Worm (Caenorhabditis elegans) whole organism, mixed stage, embryonic: ENCODE data around the gene sand-1.

Experiments used
- ces-1 ChIP-seq: fragments of 150-350 bp; optimal IDR thresholded peaks from 2 replicates; lab custom pipeline; 2014; ENCODE audit warnings: missing biosample characterization, missing genetic modification reagents, missing genetic modification characterization
- elt-1 ChIP-seq: sonication (generic microtip); optimal IDR thresholded peaks from 2 replicates; lab custom pipeline; 2017; ENCODE audit warnings: missing genetic modification characterization, mild to moderate bottlenecking, missing compliant biosample characterization, antibody characterized with exemption, moderate library complexity, borderline replicate concordance; ENCODE audit not compliant: insufficient read depth
- hlh-1 ChIP-seq: fragments of 150-350 bp; optimal IDR thresholded peaks from 2 replicates; lab custom pipeline; 2014; ENCODE audit warnings: missing biosample characterization, missing genetic modification reagents, missing genetic modification characterization
- lsy-2 ChIP-seq: fragments of 150-350 bp; optimal IDR thresholded peaks from 2 replicates; lab custom pipeline; 2014; ENCODE audit warnings: missing biosample characterization, missing genetic modification characterization
- nhr-237 ChIP-seq: fragments of 150-350 bp; optimal IDR thresholded peaks from 2 replicates; lab custom pipeline; 2014; ENCODE audit warnings: missing biosample characterization, missing genetic modification characterization
- sem-2 ChIP-seq: fragments of 200-800 bp; sonication (Bioruptor generic); optimal IDR thresholded peaks from 2 replicates; lab custom pipeline; 2018; ENCODE audit warnings: mild to moderate bottlenecking, missing genetic modification characterization, missing compliant biosample characterization
- ztf-11 ChIP-seq: fragments of 150-350 bp; optimal IDR thresholded peaks from 2 replicates; lab custom pipeline; 2014; ENCODE audit warnings: missing biosample characterization, missing genetic modification characterization

- TF ChIP-seq hlh-1 (tag; lab: Kevin White, UChicago) = no peak
- no peak for TF ChIP-seq elt-1
- no peak for TF ChIP-seq lsy-2 (tag; lab: Kevin White, UChicago)
- no peak for TF ChIP-seq nhr-237 (tag; lab: Kevin White, UChicago)
- no peak for TF ChIP-seq ces-1 (GFP tag; lab: Kevin White, UChicago)
- TF ChIP-seq ztf-11 = no peak
- no peak for TF ChIP-seq sem-2 (GFP tag; lab: Kevin White, UChicago)
These were observed 27.4 kb upstream of the sand-1 start, which contains the start of gene Y4C6B.2 for ce11 chrIV:5339255-5339654.
